Fruit fly (Drosophila melanogaster) whole organism, embryonic: Measurements from ENCODE around the gene Prx2.

ENCODE experiments used
- Abd-B ChIP-seq: fragments of 200-800 bp; sonication (Bioruptor generic); optimal IDR thresholded peaks from 2 replicates; lab custom pipeline; 2018; ENCODE audit warnings: missing biosample characterization, mild to moderate bottlenecking, missing genetic modification characterization, moderate library complexity
- Asciz ChIP-seq: fragments of 200-800 bp; sonication (Bioruptor generic); optimal IDR thresholded peaks from 2 replicates; lab custom pipeline; 2017; ENCODE audit warnings: missing biosample characterization, mild to moderate bottlenecking, missing genetic modification characterization, missing genetic modification reagents
- CG11456 ChIP-seq: fragments of 200-800 bp; sonication (Bioruptor generic); IDR thresholded peaks from 3 replicates; pipeline ENCODE4 v1.3.6; 2022; ENCODE audit warnings: missing biosample characterization, missing genetic modification characterization
- CG1233 ChIP-seq: fragments of 200-800 bp; sonication (Bioruptor generic); optimal IDR thresholded peaks from 4 replicates; lab custom pipeline; 2018; ENCODE audit warnings: missing biosample characterization, mild to moderate bottlenecking, missing genetic modification characterization
- CG14710 ChIP-seq: fragments of 200-800 bp; sonication (Bioruptor generic); optimal IDR thresholded peaks from 3 replicates; lab custom pipeline; 2019; ENCODE audit warnings: missing biosample characterization, mild to moderate bottlenecking, missing genetic modification characterization, moderate library complexity
- CG1529 ChIP-seq: fragments of 200-800 bp; sonication (Bioruptor generic); optimal IDR thresholded peaks from 3 replicates; lab custom pipeline; 2018; ENCODE audit warnings: missing biosample characterization, missing genetic modification characterization
- CG15479 ChIP-seq: fragments of 200-800 bp; sonication (Bioruptor generic); optimal IDR thresholded peaks from 3 replicates; lab custom pipeline; 2019; ENCODE audit warnings: missing biosample characterization, mild to moderate bottlenecking, missing genetic modification characterization, moderate library complexity
- CG17829 ChIP-seq: fragments of 200-800 bp; optimal IDR thresholded peaks from 2 replicates; lab custom pipeline; 2019; ENCODE audit warnings: missing biosample characterization, mild to moderate bottlenecking, missing genetic modification characterization, moderate library complexity
- CG1792 ChIP-seq: fragments of 200-800 bp; sonication (Bioruptor generic); optimal IDR thresholded peaks from 2 replicates; lab custom pipeline; 2016; ENCODE audit warnings: missing biosample characterization, missing genetic modification characterization
- CG2199 ChIP-seq: fragments of 200-800 bp; sonication (Bioruptor generic); IDR thresholded peaks from 3 replicates; pipeline ENCODE4 v1.3.6; 2022; ENCODE audit warnings: missing biosample characterization, missing genetic modification characterization
- CG30403 ChIP-seq: fragments of 200-800 bp; sonication (Bioruptor generic); optimal IDR thresholded peaks from 3 replicates; lab custom pipeline; 2016; ENCODE audit warnings: missing biosample characterization, missing genetic modification characterization
- CG31365 ChIP-seq: fragments of 200-800 bp; sonication (Bioruptor generic); optimal IDR thresholded peaks from 2 replicates; lab custom pipeline; 2018; ENCODE audit warnings: missing biosample characterization, mild to moderate bottlenecking, missing genetic modification characterization
- CG3281 ChIP-seq: fragments of 200-800 bp; sonication (Bioruptor generic); optimal IDR thresholded peaks from 3 replicates; lab custom pipeline; 2017; ENCODE audit warnings: missing biosample characterization, mild to moderate bottlenecking, missing genetic modification characterization
- CG5180 ChIP-seq: fragments of 200-800 bp; sonication (Bioruptor generic); optimal IDR thresholded peaks from 3 replicates; lab custom pipeline; 2017; ENCODE audit warnings: missing biosample characterization, missing genetic modification characterization, mild to moderate bottlenecking, moderate library complexity, missing genetic modification reagents
- CG6854 ChIP-seq: fragments of 200-800 bp; sonication (Bioruptor generic); optimal IDR thresholded peaks from 3 replicates; lab custom pipeline; 2017; ENCODE audit warnings: missing biosample characterization, mild to moderate bottlenecking, missing genetic modification characterization
- CG7839 ChIP-seq: fragments of 200-800 bp; sonication (Bioruptor generic); optimal IDR thresholded peaks from 3 replicates; lab custom pipeline; 2018; ENCODE audit warnings: missing biosample characterization, mild to moderate bottlenecking, missing genetic modification characterization, moderate library complexity
- CG9932 ChIP-seq: fragments of 200-800 bp; sonication (Bioruptor generic); IDR thresholded peaks from 2 replicates; pipeline ENCODE4 v1.3.6; 2022; ENCODE audit warnings: missing biosample characterization, missing genetic modification characterization
- CoRest ChIP-seq: fragments of 200-800 bp; sonication (Bioruptor generic); optimal IDR thresholded peaks from 3 replicates; lab custom pipeline; 2018; ENCODE audit warnings: missing biosample characterization, mild to moderate bottlenecking, missing genetic modification characterization, moderate library complexity
- Dek ChIP-seq: fragments of 200-800 bp; sonication (Bioruptor generic); optimal IDR thresholded peaks from 3 replicates; lab custom pipeline; 2019; ENCODE audit warnings: missing biosample characterization, mild to moderate bottlenecking, missing genetic modification characterization, moderate library complexity
- Dref ChIP-seq: fragments of 200-800 bp; sonication (Bioruptor generic); IDR thresholded peaks from 2 replicates; pipeline ENCODE4 v1.3.6; 2022; ENCODE audit warnings: missing biosample characterization, missing genetic modification characterization
- E2f1 ChIP-seq: fragments of 200-800 bp; sonication (Bioruptor generic); IDR thresholded peaks from 2 replicates; pipeline ENCODE4 v1.3.6; 2022; ENCODE audit warnings: missing biosample characterization, missing genetic modification characterization
- Fer1 ChIP-seq: fragments of 200-800 bp; sonication (Bioruptor generic); optimal IDR thresholded peaks from 2 replicates; lab custom pipeline; 2017; ENCODE audit warnings: missing biosample characterization, mild to moderate bottlenecking, missing genetic modification characterization
- Hr78 ChIP-seq, 2 experiments: fragments of 200-800 bp in 1 of 2; fragments of >200 bp in 1 of 2; sonication (Bioruptor generic) in 1 of 2; optimal IDR thresholded peaks; 2 replicates each; lab custom pipeline; 2017 to 2019; ENCODE audit warnings: missing biosample characterization in 2 of 2, missing genetic modification characterization in 2 of 2, mild to moderate bottlenecking in 1 of 2, moderate library complexity in 1 of 2
- Med ChIP-seq: fragments of 200-800 bp; sonication (Bioruptor generic); peaks from one replicate; lab custom pipeline; 2016; ENCODE audit warnings: missing biosample characterization, missing genetic modification characterization, mild to moderate bottlenecking, inconsistent platforms, moderate library complexity
- Myb ChIP-seq: fragments of 200-800 bp; sonication (Bioruptor generic); optimal IDR thresholded peaks from 2 replicates; lab custom pipeline; 2016; ENCODE audit warnings: missing biosample characterization, missing genetic modification characterization
- Ravus ChIP-seq: fragments of 200-800 bp; sonication (Bioruptor generic); IDR thresholded peaks from 2 replicates; pipeline ENCODE4 v1.3.6; 2022; ENCODE audit warnings: missing biosample characterization, missing genetic modification characterization
- Sox100B ChIP-seq: fragments of 200-800 bp; sonication (Bioruptor generic); optimal IDR thresholded peaks from 3 replicates; lab custom pipeline; 2018; ENCODE audit warnings: missing biosample characterization, mild to moderate bottlenecking, missing genetic modification characterization
- Tbp ChIP-seq: fragments of >200 bp; optimal IDR thresholded peaks from 2 replicates; lab custom pipeline; 2018; ENCODE audit warnings: missing biosample characterization, missing genetic modification characterization
- az2 ChIP-seq: fragments of 200-800 bp; sonication (Bioruptor generic); optimal IDR thresholded peaks from 3 replicates; lab custom pipeline; 2016; ENCODE audit warnings: missing biosample characterization, missing genetic modification characterization
- bowl ChIP-seq: fragments of 200-800 bp; sonication (Bioruptor generic); IDR thresholded peaks from 2 replicates; pipeline ENCODE4 v1.3.6; 2022; ENCODE audit warnings: missing biosample characterization, missing genetic modification characterization
- caup ChIP-seq: fragments of 200-800 bp; sonication (Bioruptor generic); optimal IDR thresholded peaks from 3 replicates; lab custom pipeline; 2017; ENCODE audit warnings: missing biosample characterization, mild to moderate bottlenecking, missing genetic modification characterization, moderate library complexity; ENCODE audit not compliant: severe bottlenecking
- disco-r ChIP-seq: fragments of 200-800 bp; sonication (Bioruptor generic); optimal IDR thresholded peaks from 2 replicates; lab custom pipeline; 2016; ENCODE audit warnings: missing biosample characterization, missing genetic modification characterization
- exex ChIP-seq: fragments of 200-800 bp; sonication (Bioruptor generic); optimal IDR thresholded peaks from 4 replicates; lab custom pipeline; 2018; ENCODE audit warnings: missing biosample characterization, mild to moderate bottlenecking, missing genetic modification characterization, moderate library complexity
- gem ChIP-seq: fragments of 200-800 bp; sonication (Bioruptor generic); optimal IDR thresholded peaks from 2 replicates; lab custom pipeline; 2019; ENCODE audit warnings: missing biosample characterization, mild to moderate bottlenecking, missing genetic modification characterization, moderate library complexity
- grau ChIP-seq: fragments of 200-800 bp; optimal IDR thresholded peaks from 3 replicates; lab custom pipeline; 2019; ENCODE audit warnings: missing biosample characterization, mild to moderate bottlenecking, missing genetic modification characterization, moderate library complexity
- klu ChIP-seq: fragments of 200-800 bp; sonication (Bioruptor generic); IDR thresholded peaks from 2 replicates; pipeline ENCODE4 v1.3.6; 2022; ENCODE audit warnings: missing biosample characterization, missing genetic modification characterization
- lab ChIP-seq: fragments of 200-800 bp; sonication (Bioruptor generic); optimal IDR thresholded peaks from 3 replicates; lab custom pipeline; 2017; ENCODE audit warnings: missing biosample characterization, missing genetic modification characterization, mild to moderate bottlenecking, moderate library complexity, missing genetic modification reagents
- lbe ChIP-seq: fragments of 200-800 bp; sonication (Bioruptor generic); optimal IDR thresholded peaks from 2 replicates; lab custom pipeline; 2016; ENCODE audit warnings: missing biosample characterization, mild to moderate bottlenecking, missing genetic modification characterization
- mam ChIP-seq: fragments of 200-800 bp; sonication (Bioruptor generic); optimal IDR thresholded peaks from 3 replicates; lab custom pipeline; 2016; ENCODE audit warnings: missing biosample characterization, missing genetic modification characterization
- nom ChIP-seq: fragments of 200-800 bp; sonication (Bioruptor generic); optimal IDR thresholded peaks from 2 replicates; lab custom pipeline; 2017; ENCODE audit warnings: missing biosample characterization, missing genetic modification characterization, mild to moderate bottlenecking, moderate library complexity, missing genetic modification reagents
- prd ChIP-seq, 3 experiments: fragments of >200 bp in 2 of 3; fragments of 200-800 bp in 1 of 3; sonication (Bioruptor generic) in 1 of 3; optimal IDR thresholded peaks in 2 of 3; IDR thresholded peaks in 1 of 3; 2 replicates in 2 of 3; 3 replicates in 1 of 3; pipeline versions ENCODE4 v1.3.6 to Lab custom; 2017 to 2022; ENCODE audit warnings: missing biosample characterization in 1 of 3, missing genetic modification characterization in 1 of 3
- ranshi ChIP-seq: fragments of 200-800 bp; sonication (Bioruptor generic); IDR thresholded peaks from 2 replicates; pipeline ENCODE4 v1.3.6; 2022; ENCODE audit warnings: missing biosample characterization, missing genetic modification characterization
- shn ChIP-seq: fragments of 200-800 bp; sonication (Bioruptor generic); optimal IDR thresholded peaks from 3 replicates; lab custom pipeline; 2016; ENCODE audit warnings: missing biosample characterization, missing genetic modification characterization
- slbo ChIP-seq: fragments of 200-800 bp; sonication (Bioruptor generic); IDR thresholded peaks from 2 replicates; pipeline ENCODE4 v1.3.6; 2022; ENCODE audit warnings: missing biosample characterization, missing genetic modification characterization
- slou ChIP-seq: fragments of 200-800 bp; sonication (Bioruptor generic); optimal IDR thresholded peaks from 3 replicates; lab custom pipeline; 2016; ENCODE audit warnings: missing biosample characterization, missing genetic modification characterization
- sna ChIP-seq: fragments of 200-800 bp; sonication (Bioruptor generic); IDR thresholded peaks from 2 replicates; pipeline ENCODE4 v1.3.6; 2022; ENCODE audit warnings: missing biosample characterization, missing genetic modification characterization; ENCODE audit not compliant: partially characterized antibody
- tgo ChIP-seq: fragments of 200-800 bp; sonication (Bioruptor generic); IDR thresholded peaks from 3 replicates; pipeline ENCODE4 v1.3.6; 2022; ENCODE audit warnings: missing biosample characterization, missing genetic modification characterization
- toy ChIP-seq: fragments of 200-800 bp; sonication (Bioruptor generic); IDR thresholded peaks from 2 replicates; pipeline ENCODE4 v1.3.6; 2022; ENCODE audit warnings: missing biosample characterization, missing genetic modification characterization
- zf30C ChIP-seq: fragments of 200-800 bp; sonication (Bioruptor generic); optimal IDR thresholded peaks from 3 replicates; lab custom pipeline; 2018; ENCODE audit warnings: missing biosample characterization, mild to moderate bottlenecking, missing genetic modification characterization

Prx2 gene

DNA sequence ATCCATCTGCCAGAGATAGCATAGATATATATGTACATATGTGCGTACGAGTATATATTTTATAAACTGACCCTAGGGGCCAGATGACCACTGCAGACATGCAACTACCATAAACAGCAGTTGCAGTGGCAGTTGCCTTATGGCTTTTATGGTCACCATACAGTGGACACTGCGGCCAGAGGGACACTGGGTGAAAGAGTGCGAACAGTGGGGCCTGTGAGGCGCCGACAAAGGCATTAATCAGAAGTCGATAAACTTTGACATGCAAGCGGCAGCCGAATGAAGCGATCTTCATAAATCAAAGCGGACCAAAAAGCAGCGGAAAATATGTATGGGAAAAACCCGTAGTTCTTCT is 14.2 kb upstream of the Prx2 start:
- TF ChIP-seq CG7839 (tag; lab: Kevin White, UChicago), result no peak
- no peak for TF ChIP-seq slou (GFP tag; lab: Kevin White, UChicago)
- TF ChIP-seq Dref, result no peak
- TF ChIP-seq disco-r (GFP tag; lab: Kevin White, UChicago), result no peak
- peak; percentile 49 for TF ChIP-seq grau
- no peak for TF ChIP-seq toy (GFP tag; lab: Robert Waterston, UW)
- no peak for TF ChIP-seq bowl (GFP tag; lab: Robert Waterston, UW)
- no peak for TF ChIP-seq Ravus (GFP tag; lab: Robert Waterston, UW)
- TF ChIP-seq sna (GFP tag; lab: Robert Waterston, UW), result no peak
- no peak for TF ChIP-seq Myb (GFP tag; lab: Kevin White, UChicago)
- TF ChIP-seq nom (GFP tag; lab: Kevin White, UChicago), result no peak
- peak in 1 of 2 experiments; percentile 43 for TF ChIP-seq Hr78 (GFP tag; optimal IDR thresholded peaks at IDR 0.05; lab: Kevin White, UChicago)
- TF ChIP-seq CG2199, result no peak

DNA sequence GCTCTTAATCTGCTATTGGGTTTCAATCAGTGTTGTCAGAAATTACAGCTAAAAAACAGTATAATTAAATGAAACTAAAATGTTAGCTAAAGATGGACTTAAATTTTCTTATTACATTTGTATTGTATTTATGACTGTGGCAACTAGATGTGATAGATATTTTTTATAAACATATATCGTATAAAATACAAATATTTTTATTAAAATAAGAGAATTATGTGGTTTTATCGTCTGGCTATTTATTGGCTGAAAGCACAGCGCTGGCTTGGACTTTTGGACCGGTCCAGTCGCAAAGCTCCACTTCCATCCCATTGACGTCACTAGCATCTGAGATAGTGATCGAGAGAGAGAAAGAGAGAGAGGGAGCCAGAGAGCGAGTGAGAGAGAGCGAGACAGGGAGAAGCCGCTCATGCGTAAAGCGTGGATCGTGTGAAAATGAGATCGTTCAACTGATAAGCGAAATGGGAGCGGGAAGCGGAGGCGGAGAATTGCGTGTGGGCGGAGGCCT is 10.2 kb upstream of the Prx2 start:
- TF ChIP-seq grau, result peak; percentile 62
- TF ChIP-seq caup, result peak; percentile 3
- TF ChIP-seq CoRest, result peak; percentile 52
- TF ChIP-seq exex, result peak; percentile 43
- no peak for TF ChIP-seq prd (optimal IDR thresholded peaks at IDR 0.05; lab: Kevin White, UChicago)
- TF ChIP-seq prd (GFP tag; IDR thresholded peaks at IDR 0.05; lab: Robert Waterston, UW), result no peak
- no peak for TF ChIP-seq CG14710
- TF ChIP-seq Abd-B (GFP tag; lab: Kevin White, UChicago), result peak; percentile 6
- no peak for TF ChIP-seq CG1529
- TF ChIP-seq tgo (GFP tag; lab: Robert Waterston, UW), result peak; percentile 16; the same call in 1 of the 3 replicates
- peak; percentile 22 for TF ChIP-seq CG5180 (GFP tag; lab: Kevin White, UChicago)
- TF ChIP-seq gem (tag; lab: Kevin White, UChicago), result peak; percentile 61
- TF ChIP-seq ranshi (GFP tag; lab: Robert Waterston, UW), result no peak
- no peak for TF ChIP-seq Asciz
- peak; percentile 70 for TF ChIP-seq Med (GFP tag; lab: Kevin White, UChicago)
- peak; percentile 20 for TF ChIP-seq lbe (GFP tag; lab: Kevin White, UChicago)
- TF ChIP-seq zf30C (GFP tag; lab: Kevin White, UChicago), result no peak
- TF ChIP-seq Fer1, result peak; percentile 65
- TF ChIP-seq lab (GFP tag; lab: Kevin White, UChicago), result peak; percentile 60
- TF ChIP-seq shn (GFP tag; lab: Kevin White, UChicago), result no peak
- peak; percentile 29 for TF ChIP-seq CG6854 (GFP tag; lab: Kevin White, UChicago)
- no peak for TF ChIP-seq Tbp (GFP tag; lab: Kevin White, UChicago)
- TF ChIP-seq CG1792 (GFP tag; lab: Kevin White, UChicago), result no peak
- peak; percentile 29; the same call in 1 of the 2 replicates for TF ChIP-seq slbo (GFP tag; lab: Robert Waterston, UW)
- peak; percentile 65 for TF ChIP-seq Sox100B (GFP tag; lab: Kevin White, UChicago)
- TF ChIP-seq CG3281 (GFP tag; lab: Kevin White, UChicago), result peak; percentile 60
- peak; percentile 8; the same call in 1 of the 2 replicates for TF ChIP-seq E2f1 (GFP tag; lab: Robert Waterston, UW)
- no peak for TF ChIP-seq CG31365 (tag; lab: Kevin White, UChicago)
- no peak for TF ChIP-seq mam (GFP tag; lab: Kevin White, UChicago)
- peak; percentile 26; the same call in 1 of the 2 replicates for TF ChIP-seq klu (GFP tag; lab: Robert Waterston, UW)
- TF ChIP-seq CG9932 (GFP tag; lab: Robert Waterston, UW), result peak; percentile 41; the same call in 1 of the 2 replicates
- peak; percentile 20 for TF ChIP-seq CG17829 (tag; lab: Kevin White, UChicago)
- TF ChIP-seq Dek (tag; lab: Kevin White, UChicago), result peak; percentile 62
- TF ChIP-seq CG11456 (GFP tag; lab: Robert Waterston, UW), result no peak
- no peak for TF ChIP-seq az2 (GFP tag; lab: Kevin White, UChicago)
- peak; percentile 36 for TF ChIP-seq CG1233 (GFP tag; lab: Kevin White, UChicago)
- TF ChIP-seq CG30403 (GFP tag; lab: Kevin White, UChicago), result peak; percentile 38
- TF ChIP-seq CG15479 (GFP tag; lab: Kevin White, UChicago), result no peak
